Fruit fly (Drosophila melanogaster): Measurements from ENCODE around the gene Lam.
A peak's percentile ranks its signal among the peaks of the same experiment; 100 is the strongest.

dm6 chr2L:5546518-5547287, 4.4 kb downstream of the Lam start, which contains the start of gene Oscillin:
- TF ChIP-seq jim (GFP tag; optimal IDR thresholded peaks at IDR 0.05) (no peak), Hnf4 (GFP tag; optimal IDR thresholded peaks at IDR 0.05) (peak; percentile 14), Hr83 (GFP tag; optimal IDR thresholded peaks at IDR 0.05; ENCODE audit: poor library complexity, severe bottlenecking) (no peak), CG32264 (GFP tag; optimal IDR thresholded peaks at IDR 0.05) (no peak), psq (GFP tag; optimal IDR thresholded peaks at IDR 0.05) (peak; percentile 90), brk (GFP tag; optimal IDR thresholded peaks at IDR 0.05) (peak; percentile 61), Abd-B (GFP tag; optimal IDR thresholded peaks at IDR 0.05) (no peak), rgr (GFP tag; optimal IDR thresholded peaks at IDR 0.05) (peak; percentile 31), Dfd (GFP tag; optimal IDR thresholded peaks at IDR 0.05) (no peak), CrebA (GFP tag; optimal IDR thresholded peaks at IDR 0.05; ENCODE audit: borderline replicate concordance) (no peak), pan (optimal IDR thresholded peaks at IDR 0.05) (no peak)

Data from whole organism, wandering third instar larva.